Fruit fly (Drosophila melanogaster) S2 (cell line): ENCODE measurements around the gene Ets96B.

ENCODE experiments used
- CG8478 ChIP-seq: fragments of >200 bp; optimal IDR thresholded peaks from 2 replicates; lab custom pipeline; 2018
- CTCF ChIP-seq, 2 experiments: fragments of >200 bp; optimal IDR thresholded peaks; 2 replicates each; lab custom pipeline; 2018

DNA sequence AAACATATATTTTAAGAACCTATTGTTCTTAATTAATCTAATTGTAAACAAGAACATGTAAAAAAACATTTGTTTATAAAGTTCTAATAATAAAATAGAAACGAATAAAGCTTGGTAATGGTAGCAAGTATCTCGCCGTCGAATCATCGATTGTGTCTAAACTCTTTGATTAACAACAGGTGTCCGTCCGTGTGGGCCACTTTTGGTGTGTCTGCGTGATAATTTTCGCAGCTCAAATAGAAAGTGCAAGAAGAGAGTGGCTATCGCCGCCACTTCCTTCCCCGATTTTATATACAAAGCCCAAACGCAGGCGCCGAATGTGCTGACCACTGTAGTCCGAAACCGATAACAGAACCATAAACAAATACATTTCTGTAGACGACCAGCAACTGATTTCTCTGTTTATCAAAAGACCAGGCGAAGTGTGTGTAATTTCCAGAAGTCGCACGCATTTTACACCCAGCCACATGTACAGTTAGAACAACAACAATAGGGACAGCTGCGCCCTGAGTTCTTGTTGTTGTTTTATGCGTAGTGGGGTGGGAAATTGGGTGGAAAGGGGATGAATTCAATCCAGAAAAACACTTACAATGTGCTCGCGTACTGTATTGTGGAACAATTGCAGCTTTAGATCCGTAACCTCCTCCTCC is 25.3 kb downstream of the Ets96B start:
- TF ChIP-seq CG8478 (no peak), CTCF (optimal IDR thresholded peaks at IDR 0.05; lab: Kevin White, UChicago) (no peak)
